Fruit fly (Drosophila melanogaster) whole organism, prepupa: ENCODE data around the gene CG31882.

Experiments used
- Blimp-1 ChIP-seq: fragments of 200-800 bp; sonication (Bioruptor generic); optimal IDR thresholded peaks from 3 replicates; lab custom pipeline; 2017; ENCODE audit warnings: missing biosample characterization, missing genetic modification characterization, mild to moderate bottlenecking, moderate library complexity, missing genetic modification reagents
- CG6163 ChIP-seq: fragments of 200-800 bp; sonication (Bioruptor generic); IDR thresholded peaks from 3 replicates; pipeline ENCODE4 v1.3.6; 2022; ENCODE audit warnings: missing biosample characterization, missing genetic modification characterization
- CG6276 ChIP-seq: fragments of 200-800 bp; sonication (Bioruptor generic); optimal IDR thresholded peaks from 2 replicates; lab custom pipeline; 2017; ENCODE audit warnings: missing biosample characterization, mild to moderate bottlenecking, missing genetic modification characterization
- CG6792 ChIP-seq: fragments of 200-800 bp; sonication (Bioruptor generic); optimal IDR thresholded peaks from 3 replicates; lab custom pipeline; 2016; ENCODE audit warnings: missing biosample characterization, missing genetic modification characterization
- CG6808 ChIP-seq: fragments of 200-800 bp; sonication (Bioruptor generic); optimal IDR thresholded peaks from 3 replicates; lab custom pipeline; 2017; ENCODE audit warnings: missing biosample characterization, missing genetic modification characterization, mild to moderate bottlenecking, moderate library complexity, missing genetic modification reagents
- CG7368 ChIP-seq: fragments of 200-800 bp; sonication (Bioruptor generic); optimal IDR thresholded peaks from 3 replicates; lab custom pipeline; 2016; ENCODE audit warnings: missing biosample characterization, missing genetic modification characterization
- CG8319 ChIP-seq: fragments of 200-800 bp; sonication (Bioruptor generic); optimal IDR thresholded peaks from 3 replicates; lab custom pipeline; 2016; ENCODE audit warnings: missing biosample characterization, missing genetic modification characterization
- Eip78C ChIP-seq: fragments of 200-800 bp; sonication (Bioruptor generic); peaks from one replicate; lab custom pipeline; 2016; ENCODE audit warnings: missing biosample characterization, missing genetic modification characterization
- Ets96B ChIP-seq: fragments of 200-800 bp; optimal IDR thresholded peaks from 2 replicates; lab custom pipeline; 2019; ENCODE audit warnings: missing biosample characterization, mild to moderate bottlenecking, missing genetic modification characterization, moderate library complexity
- Gug ChIP-seq: fragments of 200-800 bp; sonication (Bioruptor generic); IDR thresholded peaks from 2 replicates; pipeline ENCODE4 v1.3.6; 2022; ENCODE audit warnings: missing biosample characterization, missing genetic modification characterization
- Hr4 ChIP-seq: fragments of 200-800 bp; sonication (Bioruptor generic); optimal IDR thresholded peaks from 3 replicates; lab custom pipeline; 2016; ENCODE audit warnings: missing biosample characterization, missing genetic modification characterization
- Sox14 ChIP-seq: fragments of 200-800 bp; sonication (Bioruptor generic); optimal IDR thresholded peaks from 3 replicates; lab custom pipeline; 2016; ENCODE audit warnings: missing biosample characterization, missing genetic modification characterization
- eg ChIP-seq: fragments of 200-800 bp; sonication (Bioruptor generic); IDR thresholded peaks from 3 replicates; pipeline ENCODE4 v1.3.6; 2022; ENCODE audit warnings: missing biosample characterization, missing genetic modification characterization
- fkh ChIP-seq: fragments of 200-800 bp; sonication (Bioruptor generic); optimal IDR thresholded peaks from 3 replicates; lab custom pipeline; 2017; ENCODE audit warnings: missing biosample characterization, mild to moderate bottlenecking, missing genetic modification characterization, moderate library complexity
- salr ChIP-seq, 2 experiments: fragments of 200-800 bp; sonication (Bioruptor generic); optimal IDR thresholded peaks; 3 replicates each; lab custom pipeline; 2016 to 2018; ENCODE audit warnings: missing biosample characterization in 2 of 2, missing genetic modification characterization in 2 of 2, mild to moderate bottlenecking in 1 of 2
- spab ChIP-seq: fragments of 200-800 bp; sonication (Bioruptor generic); optimal IDR thresholded peaks from 2 replicates; lab custom pipeline; 2017; ENCODE audit warnings: missing biosample characterization, mild to moderate bottlenecking, missing genetic modification characterization, missing genetic modification reagents

CG31882 gene

DNA sequence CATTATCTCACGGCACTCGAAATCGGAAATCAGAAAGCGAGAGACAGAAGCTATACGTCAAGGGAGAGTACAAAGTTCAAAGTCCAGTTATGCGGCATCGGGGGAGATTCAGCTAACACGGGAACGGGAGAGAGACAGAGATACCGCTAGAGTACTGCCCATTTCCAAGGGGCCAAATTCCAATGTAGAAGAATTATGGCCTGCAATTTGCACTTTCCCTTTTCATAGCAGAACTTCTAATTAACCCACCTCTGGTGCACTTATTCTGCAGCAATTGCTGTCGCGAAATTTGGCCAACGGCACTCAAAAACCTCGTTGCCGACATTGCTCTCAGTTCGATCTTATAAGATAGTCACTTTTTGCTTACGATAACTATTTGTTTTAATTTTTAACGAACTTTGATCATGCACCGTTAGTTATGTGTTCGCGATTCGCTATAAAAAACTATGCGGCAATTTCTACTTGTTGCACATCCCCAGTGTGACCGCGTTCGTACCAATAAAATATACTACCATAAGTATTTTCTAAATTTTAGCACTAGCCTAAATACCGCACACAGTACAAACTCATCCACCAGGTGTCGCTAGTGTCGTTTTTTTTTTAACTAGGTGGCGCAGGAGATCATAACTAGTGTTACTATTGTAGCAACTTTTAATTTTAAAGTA is 48.7 kb downstream of the CG31882 start, which contains the start of gene Mtpalpha (continued):
- TF ChIP-seq Hr4 (GFP tag; lab: Kevin White, UChicago) (peak; percentile 80), Sox14 (GFP tag; lab: Kevin White, UChicago) (peak; percentile 69), Gug (GFP tag; lab: Robert Waterston, UW) (peak; percentile 66), Eip78C (peak; percentile 94), CG8319 (GFP tag; lab: Kevin White, UChicago) (peak; percentile 83), salr (GFP tag; optimal IDR thresholded peaks at IDR 0.05; lab: Kevin White, UChicago) (peak; percentile 81 to 89), CG6276 (peak; percentile 100), CG7368 (peak; percentile 89), eg (peak; percentile 93), fkh (GFP tag; lab: Kevin White, UChicago) (no peak), Blimp-1 (GFP tag; lab: Kevin White, UChicago) (peak; percentile 88), Ets96B (tag; lab: Kevin White, UChicago) (peak; percentile 75), CG6792 (GFP tag; lab: Kevin White, UChicago) (no peak), CG6163 (peak; percentile 84), spab (GFP tag; lab: Kevin White, UChicago) (peak; percentile 96), CG6808 (GFP tag; lab: Kevin White, UChicago) (peak; percentile 99)
